Fruit fly (Drosophila melanogaster) whole organism: ENCODE measurements around the gene CG34409.

ENCODE experiments used
- CG8478 ChIP-seq: fragments of >200 bp; optimal IDR thresholded peaks from 2 replicates; lab custom pipeline; 2018; ENCODE audit warnings: inconsistent platforms
- Dll ChIP-seq: fragments of >200 bp; optimal IDR thresholded peaks from 2 replicates; lab custom pipeline; 2017
- EcR ChIP-seq, 2 experiments: fragments of >200 bp; optimal IDR thresholded peaks; 2 replicates each; lab custom pipeline; 2017; ENCODE audit warnings: missing biosample characterization in 2 of 2, missing genetic modification characterization in 2 of 2, missing genetic modification reagents in 2 of 2
- pan ChIP-seq: fragments of >200 bp; optimal IDR thresholded peaks from 2 replicates; lab custom pipeline; 2017
- psq ChIP-seq: fragments of >200 bp; optimal IDR thresholded peaks from 2 replicates; lab custom pipeline; 2017
- usp ChIP-seq: fragments of >200 bp; optimal IDR thresholded peaks from 2 replicates; lab custom pipeline; 2017; ENCODE audit warnings: missing biosample characterization, missing genetic modification characterization, mixed read lengths

DNA sequence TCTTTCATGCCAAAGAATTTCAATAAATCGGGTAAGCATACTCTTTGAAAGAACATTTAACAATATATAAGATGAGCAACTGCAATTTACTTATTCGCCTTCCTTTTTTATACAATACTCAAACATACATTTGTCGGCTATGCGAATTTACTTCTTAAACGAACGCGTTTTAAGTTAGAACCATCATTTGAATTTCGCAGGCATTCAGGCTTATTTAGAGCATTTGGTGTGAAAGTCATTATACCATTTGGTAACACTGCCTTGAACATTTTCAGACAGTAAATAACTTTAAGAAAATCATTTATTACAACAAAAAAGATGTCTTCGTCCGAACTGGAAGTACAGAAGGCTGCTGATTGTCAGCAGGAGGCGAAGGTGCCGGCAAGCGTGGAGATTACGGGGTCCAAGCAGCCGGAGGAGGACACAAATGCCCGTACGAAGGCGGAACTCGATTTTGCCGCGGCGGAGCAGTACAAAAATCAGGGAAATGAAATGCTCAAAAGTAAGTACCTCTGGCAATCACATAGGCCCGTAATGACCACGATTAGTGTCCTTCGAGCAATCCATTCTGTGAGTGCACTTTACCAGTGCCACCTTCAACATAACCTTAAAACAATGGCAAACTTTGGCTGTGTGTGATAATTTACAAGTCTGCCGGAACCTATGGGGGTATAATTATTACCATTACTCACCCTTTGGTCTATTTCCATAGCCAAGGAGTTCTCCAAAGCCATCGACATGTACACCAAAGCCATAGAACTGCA lies 1.9 kb upstream of the CG34409 start:
- TF ChIP-seq CG8478 (lab: Kevin White, UChicago): no peak
- no peak for TF ChIP-seq EcR (GFP tag; optimal IDR thresholded peaks at IDR 0.05; lab: Kevin White, UChicago)
- TF ChIP-seq psq (lab: Kevin White, UChicago): no peak
- TF ChIP-seq usp (GFP tag; lab: Kevin White, UChicago): no peak
- no peak for TF ChIP-seq pan (lab: Kevin White, UChicago)
- no peak for TF ChIP-seq Dll (lab: Kevin White, UChicago)
